Worm (Caenorhabditis elegans): ENCODE data around the gene W09C2.10.

Gene W09C2.10

DNA sequence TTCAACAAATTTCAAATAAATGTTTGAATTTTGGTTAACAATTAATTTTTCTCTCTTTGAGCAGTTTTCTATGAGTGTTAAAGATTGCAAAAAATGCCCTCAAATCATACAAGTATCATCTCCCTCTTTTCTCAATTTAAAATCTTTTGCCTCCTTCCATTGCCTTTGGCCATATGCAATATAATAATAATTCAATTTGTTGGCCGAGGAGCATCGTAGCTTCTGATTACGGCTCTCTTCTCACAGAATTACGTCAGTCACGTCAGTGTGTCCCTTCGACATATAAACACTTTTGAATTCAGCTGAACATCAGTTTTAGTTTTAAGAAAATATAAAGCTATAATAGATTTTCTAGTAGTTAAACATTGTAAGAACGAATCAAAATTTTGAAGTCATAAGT is 30.7 kb upstream of the W09C2.10 start:
- TF ChIP-seq ces-1 (GFP tag; optimal IDR thresholded peaks at IDR 0.05) (peak; percentile 41), hif-1 (tag; optimal IDR thresholded peaks at IDR 0.05) (no peak)

DNA sequence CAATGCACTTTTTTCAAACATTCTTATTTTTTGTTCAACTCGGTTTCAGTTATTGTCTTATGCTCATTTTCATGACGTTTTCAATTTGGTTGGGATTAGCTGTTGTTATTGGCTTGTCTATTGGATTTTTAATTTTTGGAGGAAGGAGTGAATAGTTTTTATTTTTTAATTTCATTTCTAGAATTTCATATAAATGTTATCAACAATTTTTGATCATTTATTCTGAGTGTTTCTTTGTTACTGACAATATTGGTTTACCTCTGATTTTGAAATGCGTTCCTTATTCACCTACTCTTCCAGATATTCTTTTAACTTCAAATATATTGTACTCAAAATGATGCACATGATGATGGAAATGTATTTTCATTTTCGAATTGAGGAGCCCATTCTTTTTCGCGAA is 29.1 kb upstream of the W09C2.10 start, which contains the start of gene F58G6.7:
F58G6.7 (plus strand) TSS at position 301 of the 400 bp plus-strand sequence.
- TF ChIP-seq F10B5.3 (tag; optimal IDR thresholded peaks at IDR 0.05): no peak
- TF ChIP-seq nhr-77 (tag; optimal IDR thresholded peaks at IDR 0.05): no peak
- no peak for TF ChIP-seq nhr-111 (GFP tag; optimal IDR thresholded peaks at IDR 0.05)
- no peak for TF ChIP-seq ceh-20 (GFP tag; IDR thresholded peaks at IDR 0.05)
- TF ChIP-seq mxl-2 (GFP tag; conservative IDR thresholded peaks at IDR 0.05): no peak
- TF ChIP-seq Y105C5A.15 (GFP tag; IDR thresholded peaks at IDR 0.05): no peak
- TF ChIP-seq snpc-1.2 (GFP tag; IDR thresholded peaks at IDR 0.05): no peak
- no peak for TF ChIP-seq cey-2 (tag; optimal IDR thresholded peaks at IDR 0.05; ENCODE audit: borderline replicate concordance, insufficient read depth)
- no peak for TF ChIP-seq lin-39 (tag; optimal IDR thresholded peaks at IDR 0.05)
- no peak for TF ChIP-seq dpl-1 (GFP tag; optimal IDR thresholded peaks at IDR 0.05)

DNA sequence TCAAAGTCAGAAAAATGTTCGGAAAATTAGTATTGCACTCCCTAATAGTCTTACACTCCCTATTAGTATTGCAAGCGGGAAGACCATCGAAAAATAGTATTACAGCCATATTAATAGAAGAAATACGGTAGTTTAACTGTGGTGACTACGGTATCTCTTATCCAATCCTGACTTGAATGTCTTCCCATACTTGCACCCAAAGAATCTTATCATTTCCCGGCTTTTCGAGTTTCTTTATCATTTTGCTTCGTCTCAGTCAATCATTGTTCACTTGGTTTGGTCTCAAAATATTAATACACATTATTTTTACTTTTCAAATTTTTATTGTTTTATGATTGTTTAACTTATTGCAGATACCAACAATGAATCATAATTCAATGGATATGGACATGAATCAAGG is 28.3 kb upstream of the W09C2.10 start, which contains the start of gene F58G6.3:
F58G6.3 (plus strand) TSS at position 352 of the 400 bp plus-strand sequence.
- TF ChIP-seq pqm-1 (tag; optimal IDR thresholded peaks at IDR 0.05): peak; percentile 5
- no peak for TF ChIP-seq ZK337.2 (GFP tag; IDR thresholded peaks at IDR 0.05)
- no peak for TF ChIP-seq nhr-41 (GFP tag; IDR thresholded peaks at IDR 0.05)
- TF ChIP-seq lsy-2 (tag; optimal IDR thresholded peaks at IDR 0.05): peak in 1 of 2 experiments; percentile 64
- no peak for TF ChIP-seq Y75B8A.6 (GFP tag; IDR thresholded peaks at IDR 0.05)
- no peak for TF ChIP-seq saeg-2 (GFP tag; IDR thresholded peaks at IDR 0.05)
- no peak for TF ChIP-seq daf-12 (tag; optimal IDR thresholded peaks at IDR 0.05)
- TF ChIP-seq vab-7 (GFP tag; IDR thresholded peaks at IDR 0.05): no peak
- no peak for TF ChIP-seq unc-39 (tag; optimal IDR thresholded peaks at IDR 0.05)
- TF ChIP-seq daf-16 (GFP tag; optimal IDR thresholded peaks at IDR 0.05): no peak
- TF ChIP-seq daf-16 (tag; optimal IDR thresholded peaks at IDR 0.05): peak; percentile 29
- TF ChIP-seq hmg-1.1 (GFP tag; IDR thresholded peaks at IDR 0.05): no peak
- TF ChIP-seq dve-1 (tag; optimal IDR thresholded peaks at IDR 0.05; ENCODE audit: insufficient read depth): peak; percentile 20

DNA sequence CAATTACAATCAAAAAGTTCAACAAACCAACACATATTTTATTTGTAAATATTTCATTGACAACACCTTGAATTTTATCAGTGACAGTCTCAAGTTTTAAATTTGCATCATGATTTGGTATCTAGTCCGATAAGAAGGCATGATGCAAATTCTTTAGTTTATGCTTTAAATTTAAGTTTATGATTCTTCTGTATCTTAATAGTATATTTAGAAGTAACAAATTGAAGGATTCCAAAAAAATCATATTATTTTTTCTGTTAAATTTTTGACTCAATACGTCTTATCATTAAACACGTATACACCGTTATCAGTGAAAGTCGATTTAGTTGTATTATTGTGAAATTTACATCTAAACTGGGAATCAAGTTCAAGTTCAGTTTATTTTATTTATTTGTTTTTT is 26.4 kb upstream of the W09C2.10 start, which contains the start of gene chca-1:
chca-1 (plus strand) TSS at position 161 of the 400 bp plus-strand sequence.
- no peak for TF ChIP-seq nhr-237 (tag; optimal IDR thresholded peaks at IDR 0.05)
- TF ChIP-seq ceh-20 (GFP tag; IDR thresholded peaks at IDR 0.05): 0 out of 2 replicates have a peak, but pooled peaks have one; percentile 31
- no peak for TF ChIP-seq ZK546.5 (tag; optimal IDR thresholded peaks at IDR 0.05)
- TF ChIP-seq saeg-2 (GFP tag; IDR thresholded peaks at IDR 0.05): no peak
- TF ChIP-seq nhr-28 (tag; optimal IDR thresholded peaks at IDR 0.05): peak; percentile 41
- TF ChIP-seq php-3 (GFP tag; IDR thresholded peaks at IDR 0.05): peak; percentile 81
- TF ChIP-seq nhr-102 (tag; optimal IDR thresholded peaks at IDR 0.05): peak; percentile 65
- peak in 1 of 2 experiments; percentile 72 for TF ChIP-seq lsy-2 (tag; optimal IDR thresholded peaks at IDR 0.05)
- TF ChIP-seq mep-1 (tag; optimal IDR thresholded peaks at IDR 0.05): peak; percentile 75
- no peak for TF ChIP-seq zip-11 (GFP tag; IDR thresholded peaks at IDR 0.05)
- TF ChIP-seq aly-2 (tag; optimal IDR thresholded peaks at IDR 0.05): no peak
- TF ChIP-seq mdl-1 (tag; optimal IDR thresholded peaks at IDR 0.05): peak in 1 of 2 experiments; percentile 16
- TF ChIP-seq dve-1 (tag; optimal IDR thresholded peaks at IDR 0.05; ENCODE audit: insufficient read depth): peak; percentile 90
- peak; percentile 95 for TF ChIP-seq pqm-1 (tag; optimal IDR thresholded peaks at IDR 0.05)
- TF ChIP-seq daf-12 (tag; optimal IDR thresholded peaks at IDR 0.05): no peak
- no peak for TF ChIP-seq daf-16 (GFP tag; optimal IDR thresholded peaks at IDR 0.05)
- peak; percentile 96 for TF ChIP-seq daf-16 (tag; optimal IDR thresholded peaks at IDR 0.05)
- TF ChIP-seq dmd-6 (GFP tag; IDR thresholded peaks at IDR 0.05): peak; percentile 88
- TF ChIP-seq ama-1 (optimal IDR thresholded peaks at IDR 0.05): no peak
- peak; percentile 77 for TF ChIP-seq nhr-48 (tag; optimal IDR thresholded peaks at IDR 0.05)
- TF ChIP-seq hlh-30 (tag; optimal IDR thresholded peaks at IDR 0.05; ENCODE audit: insufficient read depth): peak; percentile 14
- TF ChIP-seq lin-13 (GFP tag; optimal IDR thresholded peaks at IDR 0.05): no peak
- TF ChIP-seq hif-1 (tag; optimal IDR thresholded peaks at IDR 0.05): peak in 1 of 2 experiments; percentile 29
- TF ChIP-seq lin-15B (tag; optimal IDR thresholded peaks at IDR 0.05): no peak
- TF ChIP-seq unc-62 (GFP tag; optimal IDR thresholded peaks at IDR 0.05 in 1 of 2): peak in 1 of 2 experiments; percentile 44
- TF ChIP-seq unc-62 (tag; optimal IDR thresholded peaks at IDR 0.05): no peak
- TF ChIP-seq ztf-7 (tag; optimal IDR thresholded peaks at IDR 0.05): peak; percentile 70
- peak; percentile 58; the same call in 1 of the 2 replicates for TF ChIP-seq lin-1 (GFP tag; IDR thresholded peaks at IDR 0.05)
- TF ChIP-seq tra-1 (GFP tag; IDR thresholded peaks at IDR 0.05): no peak
- TF ChIP-seq nhr-10 (tag; optimal IDR thresholded peaks at IDR 0.05): peak; percentile 22
